Worm (Caenorhabditis elegans): ENCODE data around the gene uso-1.

uso-1 gene

ce11 chrIV:13454698-13455097, at the start of gene uso-1:
uso-1 (minus strand) TSS chrIV:13454798.
- TF ChIP-seq sem-4 (tag; optimal IDR thresholded peaks at IDR 0.05): no peak
- no peak for TF ChIP-seq mbf-1 (tag; optimal IDR thresholded peaks at IDR 0.05)
- TF ChIP-seq egl-27 (tag; optimal IDR thresholded peaks at IDR 0.05): no peak
- no peak for TF ChIP-seq ztf-4 (tag; optimal IDR thresholded peaks at IDR 0.05)
- TF ChIP-seq nhr-6 (tag; optimal IDR thresholded peaks at IDR 0.05): no peak
- no peak for TF ChIP-seq lin-13 (GFP tag; optimal IDR thresholded peaks at IDR 0.05)
- no peak for TF ChIP-seq unc-62 (GFP tag; optimal IDR thresholded peaks at IDR 0.05)
- no peak for TF ChIP-seq ztf-1 (GFP tag; conservative IDR thresholded peaks at IDR 0.05)
- no peak for TF ChIP-seq R02D3.7 (tag; optimal IDR thresholded peaks at IDR 0.05)
- no peak for TF ChIP-seq nhr-11 (tag; optimal IDR thresholded peaks at IDR 0.05)

ce11 chrIV:13502806-13503363, 48.3 kb upstream of the uso-1 start, which contains the start of gene tbc-9:
tbc-9 (minus strand) TSS chrIV:13502856.
- no peak for TF ChIP-seq mbf-1 (tag; optimal IDR thresholded peaks at IDR 0.05)
- no peak for TF ChIP-seq lin-39 (tag; optimal IDR thresholded peaks at IDR 0.05)
- no peak for TF ChIP-seq ceh-16 (tag; optimal IDR thresholded peaks at IDR 0.05)
- TF ChIP-seq skn-1 (tag; optimal IDR thresholded peaks at IDR 0.05): no peak
- TF ChIP-seq nhr-23 (tag; optimal IDR thresholded peaks at IDR 0.05): no peak
- no peak for TF ChIP-seq nhr-10 (tag; optimal IDR thresholded peaks at IDR 0.05)
- TF ChIP-seq nhr-129 (tag; optimal IDR thresholded peaks at IDR 0.05): peak; percentile 42
- TF ChIP-seq lin-13 (GFP tag; optimal IDR thresholded peaks at IDR 0.05): no peak
- peak; percentile 19 for TF ChIP-seq C34F6.9 (tag; optimal IDR thresholded peaks at IDR 0.05)
- TF ChIP-seq nhr-6 (tag; optimal IDR thresholded peaks at IDR 0.05): no peak
- no peak for TF ChIP-seq egl-27 (tag; optimal IDR thresholded peaks at IDR 0.05)
- TF ChIP-seq unc-55 (GFP tag; optimal IDR thresholded peaks at IDR 0.05): peak; percentile 18
- TF ChIP-seq Y55F3AM.14 (GFP tag; optimal IDR thresholded peaks at IDR 0.05): no peak

- TF ChIP-seq aly-2 (tag; optimal IDR thresholded peaks at IDR 0.05) (no peak), nhr-129 (tag; optimal IDR thresholded peaks at IDR 0.05) (peak; percentile 34)
These were observed 39.1 kb upstream of the uso-1 start for ce11 chrIV:13493719-13494118.

ce11 chrIV:13492271-13492670, 37.7 kb upstream of the uso-1 start, which contains the start of gene Y45F10A.7:
Y45F10A.7 (plus strand) TSS chrIV:13492571.
- no peak for TF ChIP-seq lin-13 (GFP tag; optimal IDR thresholded peaks at IDR 0.05)
- no peak for TF ChIP-seq fos-1 (tag; optimal IDR thresholded peaks at IDR 0.05)
- TF ChIP-seq ceh-82 (tag; optimal IDR thresholded peaks at IDR 0.05): no peak
- no peak for TF ChIP-seq zag-1 (tag; optimal IDR thresholded peaks at IDR 0.05)
- TF ChIP-seq mbf-1 (tag; optimal IDR thresholded peaks at IDR 0.05): no peak
- TF ChIP-seq F13H6.1 (tag; optimal IDR thresholded peaks at IDR 0.05): no peak
- TF ChIP-seq mab-5 (tag; optimal IDR thresholded peaks at IDR 0.05): no peak
- no peak for TF ChIP-seq lsy-2 (tag; optimal IDR thresholded peaks at IDR 0.05)
- TF ChIP-seq peb-1 (tag; optimal IDR thresholded peaks at IDR 0.05): no peak
- TF ChIP-seq nhr-6 (tag; optimal IDR thresholded peaks at IDR 0.05): no peak
- TF ChIP-seq unc-62 (GFP tag; optimal IDR thresholded peaks at IDR 0.05): no peak
- no peak for TF ChIP-seq nhr-21 (tag; optimal IDR thresholded peaks at IDR 0.05)
- TF ChIP-seq ztf-1 (GFP tag; conservative IDR thresholded peaks at IDR 0.05): no peak
- TF ChIP-seq nhr-12 (tag; optimal IDR thresholded peaks at IDR 0.05): no peak
- TF ChIP-seq nhr-25 (tag; optimal IDR thresholded peaks at IDR 0.05): no peak
- TF ChIP-seq blmp-1 (tag; optimal IDR thresholded peaks at IDR 0.05; ENCODE audit: insufficient read depth): no peak
- TF ChIP-seq ztf-11 (tag; optimal IDR thresholded peaks at IDR 0.05): no peak
- TF ChIP-seq sma-9 (GFP tag; optimal IDR thresholded peaks at IDR 0.05): no peak
- TF ChIP-seq sma-9 (tag; optimal IDR thresholded peaks at IDR 0.05): no peak
- TF ChIP-seq nhr-77 (tag; optimal IDR thresholded peaks at IDR 0.05): no peak
- TF ChIP-seq nhr-11 (tag; optimal IDR thresholded peaks at IDR 0.05): no peak

ce11 chrIV:13487596-13487995, 33.0 kb upstream of the uso-1 start:
- TF ChIP-seq nhr-12 (tag; optimal IDR thresholded peaks at IDR 0.05): no peak
- TF ChIP-seq mdl-1 (tag; optimal IDR thresholded peaks at IDR 0.05): no peak
- TF ChIP-seq crh-2 (tag; optimal IDR thresholded peaks at IDR 0.05): no peak
- no peak for TF ChIP-seq nhr-23 (tag; optimal IDR thresholded peaks at IDR 0.05)
- TF ChIP-seq lin-13 (GFP tag; optimal IDR thresholded peaks at IDR 0.05): no peak
- TF ChIP-seq ceh-16 (tag; optimal IDR thresholded peaks at IDR 0.05): no peak
- TF ChIP-seq sma-9 (GFP tag; optimal IDR thresholded peaks at IDR 0.05): no peak
- TF ChIP-seq sma-9 (tag; optimal IDR thresholded peaks at IDR 0.05): no peak

Measured in whole organism, L2 larva.